Worm (Caenorhabditis elegans): ENCODE measurements around the gene F49E12.12.

The F49E12.12 gene

DNA sequence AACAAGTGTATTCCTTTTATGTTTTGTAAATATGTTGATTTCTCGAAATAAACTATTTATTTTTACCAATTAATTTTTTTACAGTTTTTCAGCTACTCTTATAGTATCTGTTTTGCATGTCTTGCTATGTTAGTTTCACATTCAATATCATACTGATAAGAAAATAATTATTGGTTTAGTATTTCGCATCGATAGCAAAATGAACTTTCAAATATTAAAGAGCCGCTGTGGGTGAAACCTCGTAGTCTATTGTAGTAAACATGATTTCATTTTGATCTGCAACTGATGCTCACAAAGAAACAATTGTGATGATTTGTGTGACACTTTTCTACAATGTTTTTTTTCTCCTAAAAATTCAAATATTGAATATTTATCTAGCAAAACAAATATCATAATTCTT lies 10.9 kb downstream of the F49E12.12 start:
- TF ChIP-seq tra-4 (tag; optimal IDR thresholded peaks at IDR 0.05), result no peak
- no peak for TF ChIP-seq B0310.2 (tag; optimal IDR thresholded peaks at IDR 0.05)
- TF ChIP-seq scrt-1 (GFP tag; IDR thresholded peaks at IDR 0.05), result no peak
- no peak for TF ChIP-seq pes-1 (GFP tag; IDR thresholded peaks at IDR 0.05)
- no peak for TF ChIP-seq aly-1 (tag; optimal IDR thresholded peaks at IDR 0.05)
- TF ChIP-seq tbx-37 (GFP tag; conservative IDR thresholded peaks at IDR 0.05), result no peak
- no peak for TF ChIP-seq ceh-36 (tag; optimal IDR thresholded peaks at IDR 0.05)
- no peak for TF ChIP-seq ceh-13 (GFP tag; optimal IDR thresholded peaks at IDR 0.05)
- no peak for TF ChIP-seq hmg-4 (GFP tag; optimal IDR thresholded peaks at IDR 0.05)
- no peak for TF ChIP-seq F13C5.2 (tag; optimal IDR thresholded peaks at IDR 0.05)
- TF ChIP-seq sea-1 (GFP tag; conservative IDR thresholded peaks at IDR 0.05), result no peak
- TF ChIP-seq ama-1 (optimal IDR thresholded peaks at IDR 0.05), result no peak
- TF ChIP-seq ets-7 (tag; optimal IDR thresholded peaks at IDR 0.05), result no peak
- no peak for TF ChIP-seq hnd-1 (tag; optimal IDR thresholded peaks at IDR 0.05)
- TF ChIP-seq tbx-11 (GFP tag; IDR thresholded peaks at IDR 0.05), result no peak
- TF ChIP-seq flt-1 (GFP tag; IDR thresholded peaks at IDR 0.05), result no peak
- TF ChIP-seq hmbx-1 (tag; optimal IDR thresholded peaks at IDR 0.05), result no peak

DNA sequence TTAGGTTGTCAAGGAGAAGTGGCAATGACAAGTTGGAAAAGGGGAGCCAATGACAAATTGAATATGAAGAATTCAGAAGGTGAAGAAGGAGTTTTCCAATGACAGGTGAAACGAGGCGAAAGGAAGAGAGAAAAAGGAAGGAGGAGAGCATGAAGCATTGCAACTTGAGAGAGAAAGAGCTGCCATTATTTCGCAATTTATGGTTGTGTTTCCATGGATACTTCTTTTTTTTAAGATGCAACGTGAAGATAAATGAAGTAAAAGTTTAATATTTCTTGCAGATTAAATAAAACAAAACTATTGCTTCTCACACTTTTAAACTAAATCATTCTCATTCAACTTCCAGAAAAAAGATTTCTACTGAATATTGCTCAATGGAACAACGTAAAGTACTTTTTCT lies 12.9 kb downstream of the F49E12.12 start, which contains the start of gene F49E12.8:
Gene F49E12.8 (minus strand): TSS at position 101 of the 400 bp plus-strand sequence.
- TF ChIP-seq ceh-36 (tag; optimal IDR thresholded peaks at IDR 0.05) (no peak), hmbx-1 (tag; optimal IDR thresholded peaks at IDR 0.05) (no peak), hnd-1 (tag; optimal IDR thresholded peaks at IDR 0.05) (no peak), aly-1 (tag; optimal IDR thresholded peaks at IDR 0.05) (no peak)

DNA sequence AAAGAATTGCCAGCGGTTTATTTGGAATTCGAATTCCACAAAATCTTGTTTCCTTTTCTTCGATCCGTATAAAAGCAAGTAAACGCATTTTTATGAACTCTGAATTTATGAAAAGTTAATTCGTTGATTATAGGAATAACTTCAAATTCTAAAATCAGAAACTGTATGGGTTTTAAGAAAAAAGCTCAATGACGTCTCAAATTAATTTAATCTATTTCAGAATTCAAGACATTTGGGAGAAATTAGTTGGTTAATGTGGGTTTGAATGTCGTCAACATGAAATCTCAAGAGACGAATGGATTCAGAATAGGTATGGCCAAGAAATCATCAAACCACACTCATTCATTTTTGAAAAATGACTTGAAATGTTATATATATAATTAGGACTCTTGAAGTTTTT lies 14.7 kb downstream of the F49E12.12 start, which contains the start of gene F49E12.7:
Gene F49E12.7 (minus strand): TSS at position 101 of the 400 bp plus-strand sequence.
- TF ChIP-seq sea-1 (GFP tag; conservative IDR thresholded peaks at IDR 0.05) (no peak), hmbx-1 (tag; optimal IDR thresholded peaks at IDR 0.05) (no peak), pes-1 (GFP tag; IDR thresholded peaks at IDR 0.05) (no peak), tbx-37 (GFP tag; conservative IDR thresholded peaks at IDR 0.05) (no peak), ets-7 (tag; optimal IDR thresholded peaks at IDR 0.05) (no peak), B0310.2 (tag; optimal IDR thresholded peaks at IDR 0.05) (no peak), hmg-4 (GFP tag; optimal IDR thresholded peaks at IDR 0.05) (no peak), hnd-1 (tag; optimal IDR thresholded peaks at IDR 0.05) (no peak), ama-1 (optimal IDR thresholded peaks at IDR 0.05) (no peak), aly-1 (tag; optimal IDR thresholded peaks at IDR 0.05) (no peak), F13C5.2 (tag; optimal IDR thresholded peaks at IDR 0.05) (no peak), ceh-13 (GFP tag; optimal IDR thresholded peaks at IDR 0.05) (no peak), flt-1 (GFP tag; IDR thresholded peaks at IDR 0.05) (no peak), tbx-11 (GFP tag; IDR thresholded peaks at IDR 0.05) (no peak), ceh-36 (tag; optimal IDR thresholded peaks at IDR 0.05) (no peak)

DNA sequence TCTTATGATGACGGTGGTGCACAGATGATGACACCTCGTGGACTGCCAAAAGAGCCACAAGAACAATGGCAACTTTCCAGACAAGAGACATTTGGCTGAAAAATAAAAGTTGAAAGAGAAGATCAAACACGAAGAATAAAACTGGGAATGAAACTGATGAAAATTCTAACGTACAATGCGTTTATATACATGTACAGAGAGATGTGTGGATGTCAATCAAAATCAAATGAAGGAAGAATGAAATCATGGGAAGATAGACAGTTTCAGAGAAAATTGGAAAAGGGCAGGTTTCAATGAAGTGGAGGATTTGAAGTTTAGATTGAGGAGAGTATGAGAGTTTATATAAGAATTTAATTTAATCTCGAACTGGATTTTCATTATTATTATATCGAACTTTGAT lies 17.8 kb downstream of the F49E12.12 start, which contains the start of gene dod-23:
Gene dod-23 (minus strand): TSS at position 101 of the 400 bp plus-strand sequence.
- TF ChIP-seq hmbx-1 (tag; optimal IDR thresholded peaks at IDR 0.05) (no peak), tbx-37 (GFP tag; conservative IDR thresholded peaks at IDR 0.05) (no peak), scrt-1 (GFP tag; IDR thresholded peaks at IDR 0.05) (no peak), hmg-4 (GFP tag; optimal IDR thresholded peaks at IDR 0.05) (no peak), flt-1 (GFP tag; IDR thresholded peaks at IDR 0.05) (no peak), ama-1 (optimal IDR thresholded peaks at IDR 0.05) (no peak), ceh-36 (tag; optimal IDR thresholded peaks at IDR 0.05) (no peak), F13C5.2 (tag; optimal IDR thresholded peaks at IDR 0.05) (no peak), sea-1 (GFP tag; conservative IDR thresholded peaks at IDR 0.05) (no peak), hnd-1 (tag; optimal IDR thresholded peaks at IDR 0.05) (no peak), ceh-13 (GFP tag; optimal IDR thresholded peaks at IDR 0.05) (no peak), aly-1 (tag; optimal IDR thresholded peaks at IDR 0.05) (no peak), ets-7 (tag; optimal IDR thresholded peaks at IDR 0.05) (no peak), B0310.2 (tag; optimal IDR thresholded peaks at IDR 0.05) (no peak), tbx-11 (GFP tag; IDR thresholded peaks at IDR 0.05) (no peak), tra-4 (tag; optimal IDR thresholded peaks at IDR 0.05) (no peak), pes-1 (GFP tag; IDR thresholded peaks at IDR 0.05) (no peak)

DNA sequence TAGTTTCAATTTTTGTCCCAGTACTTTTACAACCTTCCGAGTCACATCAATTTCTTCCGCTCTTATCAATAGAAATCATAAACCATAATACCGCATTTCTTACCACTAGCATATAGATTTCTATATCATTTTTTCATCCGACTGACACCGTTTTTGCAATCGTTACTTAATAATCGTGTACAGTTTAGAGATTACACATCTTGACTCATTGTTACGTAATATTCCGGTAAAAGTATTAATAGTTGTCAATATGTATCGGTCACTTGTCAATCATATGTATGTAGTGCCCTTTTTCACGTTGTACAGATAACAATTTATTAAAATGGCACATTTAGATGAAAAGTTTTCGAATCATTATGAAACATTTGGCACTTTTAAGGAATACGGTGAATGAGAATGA lies 18.7 kb downstream of the F49E12.12 start:
- TF ChIP-seq ama-1 (optimal IDR thresholded peaks at IDR 0.05) (no peak), ets-7 (tag; optimal IDR thresholded peaks at IDR 0.05) (no peak), hnd-1 (tag; optimal IDR thresholded peaks at IDR 0.05) (no peak), pes-1 (GFP tag; IDR thresholded peaks at IDR 0.05) (no peak), aly-1 (tag; optimal IDR thresholded peaks at IDR 0.05) (no peak), tbx-37 (GFP tag; conservative IDR thresholded peaks at IDR 0.05) (no peak), ceh-13 (GFP tag; optimal IDR thresholded peaks at IDR 0.05) (no peak), hmbx-1 (tag; optimal IDR thresholded peaks at IDR 0.05) (no peak), tra-4 (tag; optimal IDR thresholded peaks at IDR 0.05) (no peak)

DNA sequence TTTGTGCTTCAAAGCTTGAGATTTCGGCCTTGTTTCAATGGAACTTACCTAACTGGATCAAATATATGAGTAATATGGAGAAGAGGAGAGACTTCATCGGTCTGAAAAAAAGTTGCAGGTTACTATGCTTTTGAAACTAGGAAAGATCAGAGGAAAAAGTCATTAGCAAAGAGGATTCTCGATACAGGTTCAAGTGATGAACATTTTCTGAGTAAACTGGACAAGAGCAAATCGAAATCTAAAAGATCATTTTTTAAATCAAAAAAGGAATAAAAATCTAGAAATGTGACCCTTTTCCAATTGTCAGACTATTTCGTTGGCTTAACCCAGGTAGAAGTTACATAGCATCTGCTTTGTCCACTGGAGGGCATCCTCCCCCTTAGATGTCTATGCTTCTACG lies 23.5 kb downstream of the F49E12.12 start, which contains the start of gene skpo-1:
Gene skpo-1 (minus strand): TSS at position 101 of the 400 bp plus-strand sequence.
- no peak for TF ChIP-seq flt-1 (GFP tag; IDR thresholded peaks at IDR 0.05)
- TF ChIP-seq tra-4 (tag; optimal IDR thresholded peaks at IDR 0.05), result no peak
- no peak for TF ChIP-seq tbx-11 (GFP tag; IDR thresholded peaks at IDR 0.05)
- no peak for TF ChIP-seq scrt-1 (GFP tag; IDR thresholded peaks at IDR 0.05)
- no peak for TF ChIP-seq ets-7 (tag; optimal IDR thresholded peaks at IDR 0.05)
- no peak for TF ChIP-seq ceh-13 (GFP tag; optimal IDR thresholded peaks at IDR 0.05)
- no peak for TF ChIP-seq hnd-1 (tag; optimal IDR thresholded peaks at IDR 0.05)
- TF ChIP-seq B0310.2 (tag; optimal IDR thresholded peaks at IDR 0.05), result no peak
- no peak for TF ChIP-seq sea-1 (GFP tag; conservative IDR thresholded peaks at IDR 0.05)
- TF ChIP-seq hmbx-1 (tag; optimal IDR thresholded peaks at IDR 0.05), result no peak
- TF ChIP-seq hmg-4 (GFP tag; optimal IDR thresholded peaks at IDR 0.05), result no peak
- TF ChIP-seq ama-1 (optimal IDR thresholded peaks at IDR 0.05), result no peak
- TF ChIP-seq ceh-36 (tag; optimal IDR thresholded peaks at IDR 0.05), result no peak
- no peak for TF ChIP-seq F13C5.2 (tag; optimal IDR thresholded peaks at IDR 0.05)
- no peak for TF ChIP-seq aly-1 (tag; optimal IDR thresholded peaks at IDR 0.05)

DNA sequence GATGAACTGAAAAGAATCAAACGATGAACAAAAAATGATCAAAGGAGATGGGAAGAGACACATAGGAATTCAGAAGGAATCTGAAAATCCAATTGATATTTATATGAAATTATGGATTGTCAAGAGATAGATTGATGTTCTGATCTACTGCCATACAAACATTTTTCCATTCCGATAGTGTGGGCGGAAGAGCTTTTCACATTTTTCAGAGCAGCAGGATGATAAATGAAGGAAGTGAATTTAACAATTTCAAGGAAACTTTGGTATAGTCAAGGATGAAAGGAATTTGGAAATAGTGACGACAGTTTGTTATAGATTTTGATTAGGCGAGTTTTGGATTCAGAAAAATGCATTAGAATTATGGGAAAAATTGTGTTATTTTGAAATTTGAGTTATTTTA lies 24.0 kb downstream of the F49E12.12 start, which contains the start of gene ubc-24:
Gene ubc-24 (plus strand): TSS at position 301 of the 400 bp plus-strand sequence.
- no peak for TF ChIP-seq ama-1 (optimal IDR thresholded peaks at IDR 0.05)
- TF ChIP-seq ceh-36 (tag; optimal IDR thresholded peaks at IDR 0.05), result no peak

Data from whole organism, early embryonic.